Worm (Caenorhabditis elegans): Measurements from ENCODE around the gene K08D8.3.
A peak's percentile ranks its signal among the peaks of the same experiment; 100 is the strongest.

Gene K08D8.3

ce11 chrIV:12921027-12921426, 14.6 kb upstream of the K08D8.3 start, which contains the start of gene C32H11.4:
C32H11.4 (plus strand) TSS chrIV:12921264.
- peak; percentile 46 for TF ChIP-seq hlh-11 (tag; optimal IDR thresholded peaks at IDR 0.05)
- no peak for TF ChIP-seq tra-1 (GFP tag; IDR thresholded peaks at IDR 0.05)
- TF ChIP-seq dmd-6 (GFP tag; IDR thresholded peaks at IDR 0.05), result peak; percentile 82
- TF ChIP-seq Y5F2A.4 (GFP tag; optimal IDR thresholded peaks at IDR 0.05), result no peak
- no peak for TF ChIP-seq nhr-42 (GFP tag; IDR thresholded peaks at IDR 0.05)
- TF ChIP-seq arid-1 (GFP tag; conservative IDR thresholded peaks at IDR 0.05), result no peak
- peak; percentile 73 for TF ChIP-seq pqm-1 (tag; optimal IDR thresholded peaks at IDR 0.05)
- no peak for TF ChIP-seq daf-16 (GFP tag; optimal IDR thresholded peaks at IDR 0.05)
- TF ChIP-seq daf-16 (tag; optimal IDR thresholded peaks at IDR 0.05), result peak; percentile 64
- TF ChIP-seq nhr-48 (tag; optimal IDR thresholded peaks at IDR 0.05), result peak; percentile 67
- TF ChIP-seq nhr-28 (tag; optimal IDR thresholded peaks at IDR 0.05), result peak; percentile 8
- peak; percentile 69 for TF ChIP-seq php-3 (GFP tag; IDR thresholded peaks at IDR 0.05)

ce11 chrIV:12920553-12920952, 14.1 kb upstream of the K08D8.3 start:
- no peak for TF ChIP-seq nhr-10 (tag; optimal IDR thresholded peaks at IDR 0.05)
- TF ChIP-seq nhr-28 (tag; optimal IDR thresholded peaks at IDR 0.05), result peak; percentile 66
- no peak for TF ChIP-seq daf-16 (GFP tag; optimal IDR thresholded peaks at IDR 0.05)
- TF ChIP-seq daf-16 (tag; optimal IDR thresholded peaks at IDR 0.05), result peak; percentile 34
- no peak for TF ChIP-seq dmd-9 (GFP tag; IDR thresholded peaks at IDR 0.05)
- TF ChIP-seq unc-62 (GFP tag; optimal IDR thresholded peaks at IDR 0.05 in 1 of 2), result peak in 1 of 2 experiments; percentile 22
- no peak for TF ChIP-seq unc-62 (tag; optimal IDR thresholded peaks at IDR 0.05)
- peak; percentile 69 for TF ChIP-seq dmd-6 (GFP tag; IDR thresholded peaks at IDR 0.05)
- TF ChIP-seq nhr-6 (tag; optimal IDR thresholded peaks at IDR 0.05), result no peak
- peak; percentile 25 for TF ChIP-seq pqm-1 (tag; optimal IDR thresholded peaks at IDR 0.05)
- TF ChIP-seq egl-43 (GFP tag; IDR thresholded peaks at IDR 0.05), result no peak
- no peak for TF ChIP-seq lsy-2 (tag; optimal IDR thresholded peaks at IDR 0.05)
- no peak for TF ChIP-seq nhr-102 (tag; optimal IDR thresholded peaks at IDR 0.05)
- TF ChIP-seq D1046.2 (GFP tag; IDR thresholded peaks at IDR 0.05), result no peak

- TF ChIP-seq ceh-62 (tag; optimal IDR thresholded peaks at IDR 0.05) (no peak), hmg-1.1 (GFP tag; IDR thresholded peaks at IDR 0.05) (no peak), F44E2.7 (GFP tag; IDR thresholded peaks at IDR 0.05) (no peak), aha-1 (tag) (no peak), mes-2 (tag; optimal IDR thresholded peaks at IDR 0.05; ENCODE audit: poor library complexity, severe bottlenecking) (no peak), pqm-1 (tag; optimal IDR thresholded peaks at IDR 0.05) (no peak), ceh-82 (tag; optimal IDR thresholded peaks at IDR 0.05) (no peak), nhr-77 (tag; optimal IDR thresholded peaks at IDR 0.05) (no peak)
These were observed 11.8 kb upstream of the K08D8.3 start, which contains the start of gene C32H11.3 for ce11 chrIV:12918256-12918655. C32H11.3 (plus strand) TSS chrIV:12918556.

ce11 chrIV:12915479-12915878, 9.0 kb upstream of the K08D8.3 start, which contains the start of gene srz-15:
srz-15 (plus strand) TSS chrIV:12915779.
- TF ChIP-seq lim-7 (GFP tag; IDR thresholded peaks at IDR 0.05) (no peak), sdz-12 (GFP tag; optimal IDR thresholded peaks at IDR 0.05) (no peak), daf-12 (tag; optimal IDR thresholded peaks at IDR 0.05) (no peak), ceh-82 (tag; optimal IDR thresholded peaks at IDR 0.05) (no peak), spr-1 (tag; optimal IDR thresholded peaks at IDR 0.05) (no peak), lin-29 (GFP tag; IDR thresholded peaks at IDR 0.05) (no peak)

- TF ChIP-seq nhr-102 (tag; optimal IDR thresholded peaks at IDR 0.05), result no peak
- no peak for TF ChIP-seq spr-3 (GFP tag; optimal IDR thresholded peaks at IDR 0.05)
- TF ChIP-seq lim-7 (GFP tag; IDR thresholded peaks at IDR 0.05), result no peak
- peak in 1 of 2 experiments; percentile 97 for TF ChIP-seq unc-62 (GFP tag; optimal IDR thresholded peaks at IDR 0.05 in 1 of 2)
- no peak for TF ChIP-seq unc-62 (tag; optimal IDR thresholded peaks at IDR 0.05)
- no peak for TF ChIP-seq zfp-2 (tag; optimal IDR thresholded peaks at IDR 0.05)
- no peak for TF ChIP-seq zip-2 (tag; optimal IDR thresholded peaks at IDR 0.05)
These were observed 8.1 kb upstream of the K08D8.3 start, which contains the start of gene irg-6 for ce11 chrIV:12914532-12915019. irg-6 (minus strand) TSS chrIV:12914969.
